Worm (Caenorhabditis elegans) whole organism, L3 larva: ENCODE results near the gene nhr-268.
"Not testable (repeated sequence)": the region's sequence is repeated elsewhere in the genome, so short reads cannot be mapped to it uniquely, and the experiment has no call there.

ENCODE experiments used
- R02D3.7 ChIP-seq: fragments of 150-350 bp; optimal IDR thresholded peaks from 2 replicates; lab custom pipeline; 2014; ENCODE audit warnings: missing biosample characterization, missing genetic modification characterization
- aly-2 ChIP-seq: fragments of 150-350 bp; optimal IDR thresholded peaks from 2 replicates; lab custom pipeline; 2014; ENCODE audit warnings: missing biosample characterization, missing genetic modification characterization
- ceh-16 ChIP-seq: sonication (generic microtip); optimal IDR thresholded peaks from 2 replicates; lab custom pipeline; 2017; ENCODE audit warnings: missing biosample characterization, missing genetic modification characterization
- ceh-28 ChIP-seq: fragments of 150-350 bp; optimal IDR thresholded peaks from 2 replicates; lab custom pipeline; 2014; ENCODE audit warnings: missing biosample characterization, missing genetic modification reagents, missing genetic modification characterization
- ceh-9 ChIP-seq: sonication (generic microtip); optimal IDR thresholded peaks from 2 replicates; lab custom pipeline; 2018; ENCODE audit warnings: missing biosample characterization, missing genetic modification characterization
- daf-12 ChIP-seq: fragments of 150-350 bp; optimal IDR thresholded peaks from 2 replicates; lab custom pipeline; 2014; ENCODE audit warnings: missing biosample characterization, missing genetic modification reagents, missing genetic modification characterization
- egl-27 ChIP-seq: sonication (generic microtip); optimal IDR thresholded peaks from 4 replicates; lab custom pipeline; 2017; ENCODE audit warnings: missing biosample characterization, missing genetic modification reagents, missing genetic modification characterization
- egl-5 ChIP-seq: fragments of 150-350 bp; optimal IDR thresholded peaks from 2 replicates; lab custom pipeline; 2017; ENCODE audit warnings: missing biosample characterization, missing genetic modification reagents, missing genetic modification characterization, inconsistent platforms
- elt-1 ChIP-seq: fragments of 150-350 bp; optimal IDR thresholded peaks from 2 replicates; lab custom pipeline; 2014; ENCODE audit warnings: missing biosample characterization, missing genetic modification characterization
- elt-2 ChIP-seq: sonication (generic microtip); optimal IDR thresholded peaks from 2 replicates; lab custom pipeline; 2016; ENCODE audit warnings: missing genetic modification reagents, mild to moderate bottlenecking, missing genetic modification characterization, missing compliant biosample characterization
- elt-3 ChIP-seq, 3 experiments: fragments of 150-350 bp in 1 of 3; sonication (generic microtip) in 2 of 3; optimal IDR thresholded peaks; 2 replicates in 2 of 3; 4 replicates in 1 of 3; lab custom pipeline; 2014 to 2017; ENCODE audit warnings: missing biosample characterization in 3 of 3, missing genetic modification characterization in 3 of 3
- eor-1 ChIP-seq, 2 experiments: fragments of 150-350 bp; optimal IDR thresholded peaks; 2 replicates each; lab custom pipeline; 2014 to 2018; ENCODE audit warnings: missing biosample characterization in 2 of 2, missing genetic modification characterization in 2 of 2
- fkh-10 ChIP-seq: sonication (generic microtip); optimal IDR thresholded peaks from 2 replicates; lab custom pipeline; 2017; ENCODE audit warnings: missing biosample characterization, missing genetic modification reagents, missing genetic modification characterization
- fkh-2 ChIP-seq: fragments of 150-350 bp; optimal IDR thresholded peaks from 2 replicates; lab custom pipeline; 2014; ENCODE audit warnings: missing biosample characterization, missing genetic modification reagents, missing genetic modification characterization
- hmg-11 ChIP-seq: sonication (generic microtip); optimal IDR thresholded peaks from 2 replicates; lab custom pipeline; 2016; ENCODE audit warnings: missing genetic modification characterization, missing compliant biosample characterization
- jun-1 ChIP-seq: fragments of 150-350 bp; optimal IDR thresholded peaks from 2 replicates; lab custom pipeline; 2014; ENCODE audit warnings: missing biosample characterization, missing genetic modification reagents, missing genetic modification characterization
- lin-15B ChIP-seq: fragments of 150-350 bp; optimal IDR thresholded peaks from 2 replicates; lab custom pipeline; 2014; ENCODE audit warnings: missing biosample characterization, missing genetic modification characterization
- lsy-12 ChIP-seq: sonication (generic microtip); optimal IDR thresholded peaks from 2 replicates; lab custom pipeline; 2016; ENCODE audit warnings: mild to moderate bottlenecking, missing genetic modification characterization, missing compliant biosample characterization
- mdl-1 ChIP-seq: fragments of 150-350 bp; optimal IDR thresholded peaks from 2 replicates; lab custom pipeline; 2014; ENCODE audit warnings: missing biosample characterization, missing genetic modification characterization
- nfya-1 ChIP-seq: sonication (generic microtip); optimal IDR thresholded peaks from 2 replicates; lab custom pipeline; 2017; ENCODE audit warnings: missing genetic modification characterization, mild to moderate bottlenecking, missing compliant biosample characterization, antibody characterized with exemption, moderate library complexity; ENCODE audit not compliant: insufficient read depth
- nhr-11 ChIP-seq: fragments of 150-350 bp; optimal IDR thresholded peaks from 2 replicates; lab custom pipeline; 2014; ENCODE audit warnings: missing biosample characterization, missing genetic modification characterization
- nhr-28 ChIP-seq: fragments of 150-350 bp; optimal IDR thresholded peaks from 2 replicates; lab custom pipeline; 2014; ENCODE audit warnings: missing biosample characterization, missing genetic modification characterization
- nhr-43 ChIP-seq: sonication (generic microtip); optimal IDR thresholded peaks from 2 replicates; lab custom pipeline; 2016; ENCODE audit warnings: mild to moderate bottlenecking, missing genetic modification characterization, missing compliant biosample characterization; ENCODE audit not compliant: poor library complexity, severe bottlenecking
- nhr-67 ChIP-seq: fragments of 150-350 bp; optimal IDR thresholded peaks from 2 replicates; lab custom pipeline; 2014; ENCODE audit warnings: missing biosample characterization, missing genetic modification characterization
- nhr-77 ChIP-seq: fragments of 150-350 bp; optimal IDR thresholded peaks from 2 replicates; lab custom pipeline; 2014; ENCODE audit warnings: missing biosample characterization, missing genetic modification characterization
- pha-4 ChIP-seq: fragments of 150-350 bp; optimal IDR thresholded peaks from 2 replicates; lab custom pipeline; 2014; ENCODE audit warnings: missing biosample characterization, missing genetic modification reagents, missing genetic modification characterization
- pqm-1 ChIP-seq: fragments of 150-350 bp; optimal IDR thresholded peaks from 2 replicates; lab custom pipeline; 2017; ENCODE audit warnings: missing biosample characterization, missing genetic modification characterization, inconsistent platforms
- skn-1 ChIP-seq: fragments of 150-350 bp; optimal IDR thresholded peaks from 2 replicates; lab custom pipeline; 2014; ENCODE audit warnings: missing biosample characterization, missing genetic modification characterization
- snpc-4 ChIP-seq: fragments of 150-350 bp; optimal IDR thresholded peaks from 2 replicates; lab custom pipeline; 2014; ENCODE audit warnings: missing biosample characterization, missing genetic modification characterization
- tbx-2 ChIP-seq: sonication (generic microtip); optimal IDR thresholded peaks from 2 replicates; lab custom pipeline; 2016; ENCODE audit warnings: mild to moderate bottlenecking, missing genetic modification characterization, missing compliant biosample characterization
- zag-1 ChIP-seq: fragments of 150-350 bp; optimal IDR thresholded peaks from 2 replicates; lab custom pipeline; 2014; ENCODE audit warnings: missing biosample characterization, missing genetic modification characterization
- ztf-11 ChIP-seq: fragments of 150-350 bp; optimal IDR thresholded peaks from 2 replicates; lab custom pipeline; 2014; ENCODE audit warnings: missing biosample characterization, missing genetic modification characterization
- ztf-4 ChIP-seq: fragments of 150-350 bp; optimal IDR thresholded peaks from 2 replicates; lab custom pipeline; 2014; ENCODE audit warnings: missing biosample characterization, missing genetic modification characterization

nhr-268 gene

ce11 chrV:15689952-15690351 lies at the start of gene nhr-268:
nhr-268 (plus strand) TSS chrV:15690252.
- TF ChIP-seq ztf-11 (tag; lab: Kevin White, UChicago) (no peak), snpc-4 (tag; lab: Kevin White, UChicago) (no peak), aly-2 (tag; lab: Kevin White, UChicago) (no peak), elt-2 (no peak)
- TF ChIP-seq, all 47 proteins: peak for 0

DNA sequence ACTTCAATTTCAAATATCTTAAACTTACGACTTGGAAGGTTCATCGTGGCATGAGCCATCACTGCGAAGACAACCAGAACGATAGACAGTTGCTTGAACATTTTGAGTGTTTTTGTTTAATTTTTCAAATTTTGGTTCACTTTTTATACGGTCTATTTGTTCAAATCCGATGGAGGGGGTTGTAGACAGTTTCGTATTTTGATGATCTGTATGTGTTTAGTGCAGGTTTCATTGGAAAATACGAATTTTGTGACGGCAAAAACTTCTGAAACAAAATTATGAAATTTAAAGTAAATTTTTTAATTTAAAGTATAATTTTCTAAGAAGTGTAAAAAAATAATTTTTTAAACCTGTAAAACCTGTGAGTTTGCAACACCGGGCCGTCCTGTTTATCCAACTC lies 46.9 kb upstream of the nhr-268 start, which contains the start of gene C55A1.4:
Gene C55A1.4 (minus strand): TSS at position 101 of the 400 bp plus-strand sequence.
- not testable (repeated sequence) for TF ChIP-seq fkh-2 (tag; lab: Kevin White, UChicago); skn-1 (tag; lab: Kevin White, UChicago); ceh-9

DNA sequence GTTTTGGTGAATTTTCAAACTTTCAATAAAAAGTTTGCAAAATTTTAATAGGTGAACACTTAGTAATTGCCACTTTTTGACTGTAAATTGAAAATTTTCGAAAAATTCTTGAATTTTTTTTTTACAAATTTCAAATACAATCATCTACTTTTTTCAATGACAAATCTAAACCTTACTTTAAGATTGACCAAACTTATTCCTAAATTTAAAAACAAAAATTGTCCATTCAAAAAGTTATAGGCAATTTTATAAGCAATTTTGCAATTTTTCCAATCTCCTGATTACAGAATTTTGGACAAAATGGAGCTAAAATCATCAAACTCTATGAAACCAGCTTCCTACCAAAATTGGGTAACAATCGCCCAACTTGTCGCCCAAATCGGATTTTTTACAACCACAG lies 45.5 kb upstream of the nhr-268 start, which contains the start of gene str-23:
Gene str-23 (plus strand): TSS at position 301 of the 400 bp plus-strand sequence.
- TF ChIP-seq nhr-77 (tag; lab: Kevin White, UChicago) = no peak
- no peak for TF ChIP-seq zag-1 (tag; lab: Kevin White, UChicago)
- no peak for TF ChIP-seq aly-2 (tag; lab: Kevin White, UChicago)
- no peak for TF ChIP-seq hmg-11 (tag; lab: Kevin White, UChicago)
- TF ChIP-seq elt-3 (tag; optimal IDR thresholded peaks at IDR 0.05; lab: Kevin White, UChicago) = no peak
- TF ChIP-seq nhr-28 (tag; lab: Kevin White, UChicago) = no peak
- no peak for TF ChIP-seq daf-12
- no peak for TF ChIP-seq jun-1
- no peak for TF ChIP-seq egl-27 (tag; lab: Kevin White, UChicago)
- no peak for TF ChIP-seq ceh-28 (tag; lab: Kevin White, UChicago)
- TF ChIP-seq nhr-67 = no peak
- no peak for TF ChIP-seq ceh-16 (tag; lab: Kevin White, UChicago)
- no peak for TF ChIP-seq lin-15B (tag; lab: Kevin White, UChicago)
- no peak for TF ChIP-seq R02D3.7 (tag; lab: Kevin White, UChicago)
- no peak for TF ChIP-seq nhr-43
- TF ChIP-seq skn-1 (tag; lab: Kevin White, UChicago) = no peak
- no peak for TF ChIP-seq nfya-1
- TF ChIP-seq egl-5 = no peak
- no peak for TF ChIP-seq lsy-12
- TF ChIP-seq fkh-10 = no peak

DNA sequence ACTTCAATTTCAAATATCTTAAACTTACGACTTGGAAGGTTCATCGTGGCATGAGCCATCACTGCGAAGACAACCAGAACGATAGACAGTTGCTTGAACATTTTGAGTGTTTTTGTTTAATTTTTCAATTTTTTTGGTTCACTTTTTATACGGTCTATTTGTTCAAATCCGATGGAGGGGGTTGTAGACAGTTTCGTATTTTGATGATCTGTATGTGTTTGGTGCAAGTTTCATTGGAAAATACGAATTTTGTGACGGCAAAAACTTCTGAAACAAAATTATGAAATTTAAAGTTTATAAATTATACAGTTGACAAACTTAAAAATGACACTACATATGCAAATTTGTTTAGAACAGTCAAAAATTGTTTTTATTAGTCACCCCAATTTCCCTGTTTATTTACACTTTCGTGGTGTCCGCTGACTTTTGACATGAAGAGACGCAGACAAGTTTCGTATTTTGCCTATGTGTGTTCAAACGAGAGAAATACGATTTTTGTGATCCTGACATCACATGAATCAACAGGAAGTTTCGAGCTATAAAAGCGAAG lies 42.4 kb upstream of the nhr-268 start, which contains the start of the genes C55A1.7 and C55A1.6:
Gene C55A1.7 (minus strand): TSS at position 101 of the 550 bp plus-strand sequence.
Gene C55A1.6 (plus strand): TSS at position 500 of the 550 bp plus-strand sequence.
- peak; percentile 58 for TF ChIP-seq pha-4 (tag; lab: Kevin White, UChicago)

DNA sequence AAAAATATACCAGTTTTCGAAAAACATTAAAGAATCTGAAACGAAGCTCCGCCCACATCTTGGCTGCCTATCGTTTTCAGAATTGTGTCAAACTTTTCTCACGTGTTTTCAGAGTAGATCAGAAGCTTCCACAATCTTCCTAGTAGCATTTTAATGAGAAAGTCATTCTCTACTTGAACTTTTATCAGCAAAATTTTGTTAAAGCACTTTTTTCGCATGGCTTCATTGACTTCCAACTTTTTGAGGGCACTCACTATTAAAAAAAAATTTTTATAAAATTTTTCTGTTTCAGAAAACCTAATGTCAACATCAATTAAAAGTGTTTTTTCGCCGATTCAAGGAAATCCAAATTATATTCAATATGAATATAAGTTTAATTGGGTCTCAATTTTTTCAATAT lies 39.9 kb upstream of the nhr-268 start, which contains the start of gene sru-42:
Gene sru-42 (plus strand): TSS at position 301 of the 400 bp plus-strand sequence.
- TF ChIP-seq nhr-67 = no peak
- no peak for TF ChIP-seq tbx-2
- TF ChIP-seq nhr-28 (tag; lab: Kevin White, UChicago) = no peak
- no peak for TF ChIP-seq ztf-4 (tag; lab: Kevin White, UChicago)
- TF ChIP-seq elt-1 (tag; lab: Kevin White, UChicago) = no peak
- no peak for TF ChIP-seq pqm-1 (tag; lab: Kevin White, UChicago)
- TF ChIP-seq aly-2 (tag; lab: Kevin White, UChicago) = no peak
- no peak for TF ChIP-seq fkh-10
- TF ChIP-seq mdl-1 (tag; lab: Kevin White, UChicago) = no peak
- no peak for TF ChIP-seq nhr-77 (tag; lab: Kevin White, UChicago)
- TF ChIP-seq eor-1 (tag; optimal IDR thresholded peaks at IDR 0.05; lab: Kevin White, UChicago) = no peak
- TF ChIP-seq zag-1 (tag; lab: Kevin White, UChicago) = no peak
- TF ChIP-seq nhr-11 (tag; lab: Kevin White, UChicago) = no peak
- TF ChIP-seq daf-12 = no peak
- TF ChIP-seq ceh-28 (tag; lab: Kevin White, UChicago) = no peak
